Fruit fly (Drosophila melanogaster): ENCODE results near the gene CG14073.

CG14073 gene

DNA sequence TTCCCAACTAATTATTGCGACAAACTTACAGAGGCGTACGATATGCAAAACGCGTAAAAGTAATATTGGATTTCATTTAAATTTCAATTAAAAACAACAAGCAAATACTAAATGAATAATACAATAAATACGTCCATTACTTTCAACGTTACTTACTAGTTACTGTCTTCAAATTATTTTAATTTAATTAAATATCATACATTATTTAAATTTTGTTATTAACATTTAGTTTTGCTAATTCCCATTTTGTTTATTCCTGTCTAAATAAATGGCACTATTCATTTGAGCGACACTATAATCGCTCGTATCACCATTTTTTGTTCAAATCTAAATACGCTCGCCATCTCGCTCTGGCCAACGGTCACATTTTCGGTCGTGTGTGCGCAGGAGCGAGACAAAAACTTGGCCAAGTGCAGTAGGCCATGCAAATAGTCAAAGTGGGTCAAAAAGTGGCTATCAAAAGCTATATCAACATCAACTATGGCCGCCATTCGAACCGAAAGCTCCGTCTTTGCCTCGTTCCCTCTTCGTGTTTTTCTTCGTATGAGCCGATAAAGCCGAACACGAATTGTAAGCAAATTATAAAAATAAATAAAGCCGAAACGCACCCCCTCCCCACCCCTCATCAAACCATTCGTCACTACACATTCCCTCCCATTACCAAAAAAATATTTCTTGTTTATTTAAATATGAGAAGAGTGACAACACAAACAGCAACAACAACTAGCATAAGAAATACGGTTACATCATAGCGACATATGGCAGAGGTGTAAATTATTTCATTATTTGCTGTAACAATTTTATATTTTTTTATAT, 31.1 kb downstream of the CG14073 start (continued):
- TF ChIP-seq Hey (tag; optimal IDR thresholded peaks at IDR 0.05) (peak; percentile 30), CG17912 (GFP tag; optimal IDR thresholded peaks at IDR 0.05) (peak; percentile 78), CG6813 (GFP tag; optimal IDR thresholded peaks at IDR 0.05) (peak; percentile 54), Sin3A (optimal IDR thresholded peaks at IDR 0.05) (no peak), E2f2 (GFP tag; IDR thresholded peaks at IDR 0.05) (0 out of 2 replicates have a peak, but pooled peaks have one; percentile 27), cwo (GFP tag; optimal IDR thresholded peaks at IDR 0.05) (peak; percentile 82), tx (GFP tag; optimal IDR thresholded peaks at IDR 0.05) (no peak), CkIIα-i1 (GFP tag; IDR thresholded peaks at IDR 0.05) (no peak), CG1233 (GFP tag; optimal IDR thresholded peaks at IDR 0.05) (peak; percentile 70), CG33213 (GFP tag; optimal IDR thresholded peaks at IDR 0.05) (peak; percentile 20), CG3407 (GFP tag; optimal IDR thresholded peaks at IDR 0.05) (peak; percentile 55), NC2α (GFP tag; optimal IDR thresholded peaks at IDR 0.05) (peak; percentile 40), slou (GFP tag; optimal IDR thresholded peaks at IDR 0.05) (no peak), CG14860 (GFP tag; IDR thresholded peaks at IDR 0.05; ENCODE audit: partially characterized antibody) (no peak), kni (GFP tag; optimal IDR thresholded peaks at IDR 0.05) (peak; percentile 82), Dad (GFP tag; optimal IDR thresholded peaks at IDR 0.05) (peak; percentile 41), unpg (GFP tag; optimal IDR thresholded peaks at IDR 0.05) (peak; percentile 24), HLH4C (GFP tag; IDR thresholded peaks at IDR 0.05; ENCODE audit: partially characterized antibody) (no peak), CG15073 (GFP tag; optimal IDR thresholded peaks at IDR 0.05) (no peak), CG11695 (GFP tag; IDR thresholded peaks at IDR 0.05) (peak; percentile 60; the same call in 1 of the 3 replicates), ato (GFP tag; IDR thresholded peaks at IDR 0.05; ENCODE audit: partially characterized antibody) (no peak)

- TF ChIP-seq sr (GFP tag; IDR thresholded peaks at IDR 0.05): no peak
- no peak for TF ChIP-seq seq (GFP tag; IDR thresholded peaks at IDR 0.05)
- peak in 1 of 2 experiments; percentile 67 for TF ChIP-seq Pdp1 (GFP tag; optimal IDR thresholded peaks at IDR 0.05)
- TF ChIP-seq CG11696 (GFP tag; IDR thresholded peaks at IDR 0.05): no peak
- TF ChIP-seq Max (GFP tag; optimal IDR thresholded peaks at IDR 0.05): no peak
- TF ChIP-seq Dll (GFP tag; IDR thresholded peaks at IDR 0.05; ENCODE audit: partially characterized antibody): no peak
- no peak for TF ChIP-seq Optix (GFP tag; IDR thresholded peaks at IDR 0.05)
- 0 out of 3 replicates have a peak, but pooled peaks have one; percentile 43 for TF ChIP-seq mld (GFP tag; IDR thresholded peaks at IDR 0.05; ENCODE audit: partially characterized antibody)
- peak; percentile 23; the same call in 1 of the 3 replicates for TF ChIP-seq H15 (GFP tag; IDR thresholded peaks at IDR 0.05)
- no peak for TF ChIP-seq CG12659 (GFP tag; optimal IDR thresholded peaks at IDR 0.05)
- no peak for TF ChIP-seq CG31441 (GFP tag; IDR thresholded peaks at IDR 0.05)
- TF ChIP-seq Dbx (GFP tag; IDR thresholded peaks at IDR 0.05): no peak
- no peak for TF ChIP-seq CG6272 (GFP tag; IDR thresholded peaks at IDR 0.05)
- TF ChIP-seq mam (GFP tag; optimal IDR thresholded peaks at IDR 0.05): no peak
- no peak for TF ChIP-seq cas (GFP tag; IDR thresholded peaks at IDR 0.05)
- no peak for TF ChIP-seq CG8290 (GFP tag; optimal IDR thresholded peaks at IDR 0.05)
- TF ChIP-seq CG8290 (tag; optimal IDR thresholded peaks at IDR 0.05): peak in 1 of 2 experiments; percentile 1
- no peak for TF ChIP-seq CG4282 (GFP tag; optimal IDR thresholded peaks at IDR 0.05)
- TF ChIP-seq D (optimal IDR thresholded peaks at IDR 0.05): no peak
- TF ChIP-seq D (GFP tag; optimal IDR thresholded peaks at IDR 0.05): no peak
- TF ChIP-seq Nf-YA (GFP tag; IDR thresholded peaks at IDR 0.05): no peak
- 0 out of 4 replicates have a peak, but pooled peaks have one; percentile 69 for TF ChIP-seq chinmo (GFP tag; IDR thresholded peaks at IDR 0.05; ENCODE audit: partially characterized antibody)
- no peak for TF ChIP-seq dimm (GFP tag; IDR thresholded peaks at IDR 0.05)
- no peak for TF ChIP-seq tgo (GFP tag; IDR thresholded peaks at IDR 0.05)
- TF ChIP-seq Hr3 (GFP tag; optimal IDR thresholded peaks at IDR 0.05): peak; percentile 78
- peak; percentile 11 for TF ChIP-seq cg (GFP tag; optimal IDR thresholded peaks at IDR 0.05)
- no peak for TF ChIP-seq HLH54F (GFP tag; optimal IDR thresholded peaks at IDR 0.05)
- TF ChIP-seq ewg (GFP tag; optimal IDR thresholded peaks at IDR 0.05): no peak
- no peak for TF ChIP-seq Hand (GFP tag; optimal IDR thresholded peaks at IDR 0.05)
Observed at dm6 chr3L:18787882-18788281, 32.6 kb downstream of the CG14073 start.

Measured in whole organism, embryonic.